Worm (Caenorhabditis elegans) whole organism, L1 larva: Measurements from ENCODE around the gene lipl-8.

ENCODE experiments used
- aly-2 ChIP-seq: fragments of 150-350 bp; optimal IDR thresholded peaks from 2 replicates; lab custom pipeline; 2014; ENCODE audit warnings: missing biosample characterization, missing genetic modification characterization
- ceh-82 ChIP-seq, 3 experiments: fragments of 150-350 bp in 1 of 3; sonication (generic microtip) in 2 of 3; optimal IDR thresholded peaks; 2 replicates each; lab custom pipeline; 2014 to 2017; ENCODE audit warnings: missing biosample characterization in 3 of 3, missing genetic modification characterization in 3 of 3
- ets-5 ChIP-seq: fragments of 200-800 bp; sonication (Bioruptor generic); IDR thresholded peaks from 2 replicates; pipeline ENCODE4 v1.3.6; 2022; ENCODE audit warnings: missing genetic modification characterization, missing compliant biosample characterization
- lin-13 ChIP-seq: fragments of 150-350 bp; optimal IDR thresholded peaks from 2 replicates; lab custom pipeline; 2014; ENCODE audit warnings: missing biosample characterization, missing genetic modification reagents, missing genetic modification characterization
- lsy-2 ChIP-seq, 2 experiments: fragments of 150-350 bp; optimal IDR thresholded peaks; 2 replicates each; lab custom pipeline; 2014; ENCODE audit warnings: missing biosample characterization in 2 of 2, missing genetic modification characterization in 2 of 2
- nhr-237 ChIP-seq: fragments of 150-350 bp; optimal IDR thresholded peaks from 2 replicates; lab custom pipeline; 2014; ENCODE audit warnings: missing biosample characterization, missing genetic modification characterization
- nhr-77 ChIP-seq: fragments of 150-350 bp; optimal IDR thresholded peaks from 2 replicates; lab custom pipeline; 2014; ENCODE audit warnings: missing biosample characterization, missing genetic modification characterization
- snpc-4 ChIP-seq: fragments of 150-350 bp; optimal IDR thresholded peaks from 2 replicates; lab custom pipeline; 2014; ENCODE audit warnings: missing biosample characterization, missing genetic modification characterization
- snu-23 ChIP-seq: sonication (generic microtip); optimal IDR thresholded peaks from 2 replicates; lab custom pipeline; 2016; ENCODE audit warnings: missing genetic modification characterization, missing compliant biosample characterization

- no peak for TF ChIP-seq snpc-4 (tag; lab: Kevin White, UChicago)
- no peak for TF ChIP-seq lsy-2 (tag; optimal IDR thresholded peaks at IDR 0.05; lab: Kevin White, UChicago)
- TF ChIP-seq ceh-82 (tag; optimal IDR thresholded peaks at IDR 0.05; lab: Kevin White, UChicago): no peak
- TF ChIP-seq snu-23 (GFP tag; lab: Kevin White, UChicago): no peak
- TF ChIP-seq aly-2 (tag; lab: Kevin White, UChicago): no peak
- TF ChIP-seq nhr-77 (tag; lab: Kevin White, UChicago): no peak
- no peak for TF ChIP-seq nhr-237 (tag; lab: Kevin White, UChicago)
- no peak for TF ChIP-seq lin-13 (GFP tag; lab: Kevin White, UChicago)
- no peak for TF ChIP-seq ets-5
Measured at ce11 chrV:14746975-14747374, 1.5 kb downstream of the lipl-8 start.
